Fruit fly (Drosophila melanogaster): ENCODE data around the gene CG9175.

DNA sequence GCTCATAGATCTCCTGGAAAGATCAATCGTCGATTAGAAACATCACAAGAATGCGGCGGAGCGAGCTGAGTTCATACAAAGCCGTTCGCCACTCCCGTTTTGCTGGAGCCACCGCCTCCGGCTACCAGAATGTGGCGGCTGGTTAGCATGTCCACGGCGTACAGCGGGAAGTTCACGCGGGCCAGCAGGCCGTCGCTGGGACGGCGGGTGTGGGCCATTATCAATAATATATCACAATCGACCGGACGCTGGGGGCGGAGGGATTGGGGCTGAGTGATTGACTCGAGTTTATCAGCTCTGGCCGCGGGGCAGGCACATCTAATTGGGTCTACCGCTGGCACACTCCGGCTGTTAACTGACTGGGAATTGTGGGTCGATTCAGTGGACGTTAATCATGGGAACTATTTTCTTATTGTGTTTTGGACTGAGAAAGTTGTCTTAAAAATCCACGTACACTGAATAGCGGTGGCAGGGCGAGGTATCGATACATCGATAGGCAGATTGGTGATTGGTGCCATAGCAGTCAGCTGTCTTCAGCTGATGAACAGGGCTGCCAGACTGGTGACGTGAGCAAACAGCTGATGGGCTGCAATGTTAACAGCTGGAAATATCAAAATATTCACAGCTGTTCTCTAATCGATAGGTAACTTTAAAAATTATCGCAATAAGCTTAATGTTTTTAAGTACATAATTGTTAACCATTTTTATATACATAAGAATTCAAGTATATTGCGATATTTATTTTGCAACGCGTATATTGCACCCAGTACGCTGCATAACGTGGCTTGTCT lies at the start of gene CG9175:
- no peak for TF ChIP-seq Vsx1 (GFP tag; optimal IDR thresholded peaks at IDR 0.05)
- TF ChIP-seq CG10147 (GFP tag; optimal IDR thresholded peaks at IDR 0.05), result no peak
- TF ChIP-seq Lim3 (GFP tag; IDR thresholded peaks at IDR 0.05), result no peak
- TF ChIP-seq otp (GFP tag; IDR thresholded peaks at IDR 0.05), result no peak
- peak; percentile 61 for TF ChIP-seq CG2120 (GFP tag; optimal IDR thresholded peaks at IDR 0.05)
- no peak for TF ChIP-seq odd (GFP tag; optimal IDR thresholded peaks at IDR 0.05)
- peak; percentile 66 for TF ChIP-seq Rfx (GFP tag; IDR thresholded peaks at IDR 0.05)
- TF ChIP-seq CG8388 (GFP tag; optimal IDR thresholded peaks at IDR 0.05), result peak; percentile 40
- TF ChIP-seq CG6765 (GFP tag; optimal IDR thresholded peaks at IDR 0.05), result no peak
- no peak for TF ChIP-seq dati (GFP tag; IDR thresholded peaks at IDR 0.05)
- TF ChIP-seq CG9727 (GFP tag; optimal IDR thresholded peaks at IDR 0.05), result peak; percentile 38
- TF ChIP-seq Abd-B (GFP tag; optimal IDR thresholded peaks at IDR 0.05), result no peak
- TF ChIP-seq CG14014 (GFP tag; IDR thresholded peaks at IDR 0.05), result no peak
